Worm (Caenorhabditis elegans) whole organism, early embryonic: ENCODE measurements around the gene Y41D4A.1.

Source experiments
- B0310.2 ChIP-seq: sonication (generic microtip); optimal IDR thresholded peaks from 2 replicates; lab custom pipeline; 2016; ENCODE audit warnings: mild to moderate bottlenecking, missing genetic modification characterization, missing compliant biosample characterization
- F13C5.2 ChIP-seq: sonication (generic microtip); optimal IDR thresholded peaks from 2 replicates; lab custom pipeline; 2017; ENCODE audit warnings: mild to moderate bottlenecking, missing genetic modification characterization, inconsistent platforms, missing compliant biosample characterization
- aly-1 ChIP-seq: sonication (generic microtip); optimal IDR thresholded peaks from 2 replicates; lab custom pipeline; 2016; ENCODE audit warnings: missing genetic modification characterization, missing compliant biosample characterization
- ama-1 ChIP-seq: fragments of 150-350 bp; optimal IDR thresholded peaks from 2 replicates; lab custom pipeline; 2014
- ceh-13 ChIP-seq: fragments of 200-800 bp; sonication (Bioruptor generic); optimal IDR thresholded peaks from 2 replicates; lab custom pipeline; 2018; ENCODE audit warnings: mild to moderate bottlenecking, missing genetic modification characterization, missing compliant biosample characterization
- ceh-36 ChIP-seq: sonication (generic microtip); optimal IDR thresholded peaks from 2 replicates; lab custom pipeline; 2016; ENCODE audit warnings: missing genetic modification characterization, inconsistent platforms, missing compliant biosample characterization
- ets-7 ChIP-seq: sonication (generic microtip); optimal IDR thresholded peaks from 2 replicates; lab custom pipeline; 2016; ENCODE audit warnings: missing genotype, missing genetic modification characterization, missing compliant biosample characterization
- flt-1 ChIP-seq: fragments of 200-800 bp; sonication (Bioruptor generic); IDR thresholded peaks from 2 replicates; pipeline ENCODE4 v1.3.6; 2022; ENCODE audit warnings: missing genetic modification characterization, missing compliant biosample characterization
- hmbx-1 ChIP-seq: sonication (generic microtip); optimal IDR thresholded peaks from 2 replicates; lab custom pipeline; 2016; ENCODE audit warnings: mild to moderate bottlenecking, missing genetic modification characterization, missing compliant biosample characterization
- hmg-4 ChIP-seq: fragments of 200-800 bp; sonication (Bioruptor generic); optimal IDR thresholded peaks from 2 replicates; lab custom pipeline; 2018; ENCODE audit warnings: mild to moderate bottlenecking, missing genetic modification characterization, missing compliant biosample characterization
- hnd-1 ChIP-seq: sonication (generic microtip); optimal IDR thresholded peaks from 2 replicates; lab custom pipeline; 2016; ENCODE audit warnings: missing genetic modification characterization, missing compliant biosample characterization
- pes-1 ChIP-seq: fragments of 200-800 bp; sonication (Bioruptor generic); IDR thresholded peaks from 2 replicates; pipeline ENCODE4 v1.3.6; 2022; ENCODE audit warnings: missing genetic modification reagents, missing genetic modification characterization, missing compliant biosample characterization
- scrt-1 ChIP-seq: fragments of 200-800 bp; sonication (Bioruptor generic); IDR thresholded peaks from 2 replicates; pipeline ENCODE4 v1.3.6; 2022; ENCODE audit warnings: missing genetic modification characterization, missing compliant biosample characterization
- sea-1 ChIP-seq: fragments of 200-800 bp; sonication (Bioruptor generic); conservative IDR thresholded peaks from 2 replicates; pipeline ENCODE4 v1.3.6; 2022; ENCODE audit warnings: missing genetic modification characterization, missing compliant biosample characterization
- tbx-11 ChIP-seq: fragments of 200-800 bp; sonication (Bioruptor generic); IDR thresholded peaks from 2 replicates; pipeline ENCODE4 v1.3.6; 2022; ENCODE audit warnings: missing genetic modification characterization, missing compliant biosample characterization
- tbx-37 ChIP-seq: fragments of 200-800 bp; sonication (Bioruptor generic); conservative IDR thresholded peaks from 2 replicates; pipeline ENCODE4 v1.3.6; 2022; ENCODE audit warnings: missing genetic modification reagents, missing genetic modification characterization, missing compliant biosample characterization
- tra-4 ChIP-seq: sonication (generic microtip); optimal IDR thresholded peaks from 2 replicates; lab custom pipeline; 2017; ENCODE audit warnings: missing genetic modification characterization, missing compliant biosample characterization

Y41D4A.1 gene

ce11 chrIV:1771843-1772242 is at the start of gene Y41D4A.1:
TSS of gene Y41D4A.1 (plus strand) at chrIV:1772143.
- TF ChIP-seq ceh-36 (no peak), aly-1 (tag; lab: Kevin White, UChicago) (no peak), pes-1 (GFP tag; lab: Robert Waterston, UW) (no peak), flt-1 (no peak), ceh-13 (GFP tag; lab: Kevin White, UChicago) (no peak), hmg-4 (GFP tag; lab: Kevin White, UChicago) (no peak), tbx-11 (GFP tag; lab: Robert Waterston, UW) (no peak), ama-1 (lab: Kevin White, UChicago) (no peak), scrt-1 (GFP tag; lab: Robert Waterston, UW) (no peak), hmbx-1 (tag; lab: Kevin White, UChicago) (no peak), tra-4 (tag; lab: Kevin White, UChicago) (no peak), hnd-1 (tag; lab: Kevin White, UChicago) (no peak), sea-1 (GFP tag; lab: Robert Waterston, UW) (no peak), B0310.2 (tag; lab: Kevin White, UChicago) (no peak), tbx-37 (GFP tag; lab: Robert Waterston, UW) (no peak), ets-7 (no peak), F13C5.2 (tag; lab: Kevin White, UChicago) (no peak)

ce11 chrIV:1722463-1722862 is 49.5 kb upstream of the Y41D4A.1 start:
- TF ChIP-seq pes-1 (GFP tag; lab: Robert Waterston, UW) = peak; percentile 48; the same call in 1 of the 2 replicates

ce11 chrIV:1722953-1723352 is 49.0 kb upstream of the Y41D4A.1 start:
- TF ChIP-seq ets-7 (no peak), F13C5.2 (tag; lab: Kevin White, UChicago) (no peak), flt-1 (no peak), pes-1 (GFP tag; lab: Robert Waterston, UW) (no peak), tra-4 (tag; lab: Kevin White, UChicago) (no peak), ama-1 (lab: Kevin White, UChicago) (no peak), scrt-1 (GFP tag; lab: Robert Waterston, UW) (no peak), ceh-36 (no peak), tbx-37 (GFP tag; lab: Robert Waterston, UW) (no peak), hmg-4 (GFP tag; lab: Kevin White, UChicago) (no peak), hnd-1 (tag; lab: Kevin White, UChicago) (no peak), hmbx-1 (tag; lab: Kevin White, UChicago) (no peak), tbx-11 (GFP tag; lab: Robert Waterston, UW) (no peak)

- no peak for TF ChIP-seq ama-1 (lab: Kevin White, UChicago)
Measured at ce11 chrIV:1724283-1724682, 47.7 kb upstream of the Y41D4A.1 start, which contains the start of gene epic-3. TSS of gene epic-3 (minus strand) at chrIV:1724383.

DNA sequence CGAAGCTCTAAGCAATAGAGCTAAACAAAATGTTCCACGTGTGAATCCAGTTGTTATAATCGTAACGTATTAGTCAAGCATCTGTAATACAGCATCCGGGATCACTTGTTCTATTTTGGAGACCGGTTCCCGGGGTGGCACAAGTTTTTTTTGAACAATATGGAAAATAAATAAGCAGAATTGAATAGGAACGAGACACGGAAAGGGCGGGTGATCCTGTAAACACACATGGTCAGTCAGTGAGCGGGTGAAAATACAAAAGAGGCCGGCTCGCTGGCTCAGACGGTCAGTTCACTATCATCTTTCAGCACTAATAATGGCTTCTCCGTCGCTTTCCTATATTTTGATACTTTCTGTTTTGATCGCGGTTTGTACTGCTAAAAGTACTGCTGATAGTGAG is 46.1 kb upstream of the Y41D4A.1 start, which contains the start of gene K08D12.8:
Gene K08D12.8, plus strand, starts transcription at position 301 of the 400 bp plus-strand sequence.
- TF ChIP-seq F13C5.2 (tag; lab: Kevin White, UChicago) (no peak), sea-1 (GFP tag; lab: Robert Waterston, UW) (no peak), scrt-1 (GFP tag; lab: Robert Waterston, UW) (no peak), ama-1 (lab: Kevin White, UChicago) (no peak), tbx-37 (GFP tag; lab: Robert Waterston, UW) (no peak), pes-1 (GFP tag; lab: Robert Waterston, UW) (no peak), flt-1 (no peak), ceh-36 (no peak), hnd-1 (tag; lab: Kevin White, UChicago) (no peak), hmg-4 (GFP tag; lab: Kevin White, UChicago) (no peak), hmbx-1 (tag; lab: Kevin White, UChicago) (no peak), B0310.2 (tag; lab: Kevin White, UChicago) (no peak), tra-4 (tag; lab: Kevin White, UChicago) (no peak), ceh-13 (GFP tag; lab: Kevin White, UChicago) (no peak), tbx-11 (GFP tag; lab: Robert Waterston, UW) (no peak), ets-7 (no peak), aly-1 (tag; lab: Kevin White, UChicago) (no peak)

- TF ChIP-seq pes-1 (GFP tag; lab: Robert Waterston, UW) (no peak), scrt-1 (GFP tag; lab: Robert Waterston, UW) (no peak), tbx-11 (GFP tag; lab: Robert Waterston, UW) (no peak)
Measured at ce11 chrIV:1727538-1728072, 44.3 kb upstream of the Y41D4A.1 start.

- TF ChIP-seq ceh-36 = no peak
- TF ChIP-seq hmg-4 (GFP tag; lab: Kevin White, UChicago) = peak; percentile 28
- TF ChIP-seq F13C5.2 (tag; lab: Kevin White, UChicago) = peak; percentile 27
Measured at ce11 chrIV:1738324-1738730, 33.6 kb upstream of the Y41D4A.1 start.

DNA sequence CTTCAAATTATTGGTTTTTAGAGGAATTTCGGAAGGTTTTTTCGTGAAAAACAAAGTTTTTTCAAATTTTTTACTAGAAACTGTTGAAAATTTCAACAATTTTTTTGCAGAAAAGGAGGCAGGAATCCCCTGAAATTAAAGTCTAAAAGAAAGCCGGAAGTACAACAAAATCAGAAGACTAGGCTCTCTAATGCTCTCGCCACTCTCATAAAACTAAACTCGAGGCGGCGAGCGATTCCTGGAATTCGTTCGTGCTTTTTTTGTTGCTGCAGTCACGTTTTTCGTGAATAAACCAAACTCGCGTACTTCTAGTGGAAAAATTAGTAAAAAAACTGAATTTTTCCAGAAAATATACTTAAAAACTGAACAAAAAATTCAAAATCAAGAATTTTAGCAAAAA is 33.1 kb upstream of the Y41D4A.1 start:
- TF ChIP-seq tbx-11 (GFP tag; lab: Robert Waterston, UW) = no peak
- no peak for TF ChIP-seq F13C5.2 (tag; lab: Kevin White, UChicago)
